Fruit fly (Drosophila melanogaster) whole organism, embryonic: ENCODE data around the gene Sf3b6.

ENCODE experiments used
- BtbVII ChIP-seq: fragments of 200-800 bp; sonication (Bioruptor generic); optimal IDR thresholded peaks from 3 replicates; lab custom pipeline; 2017; ENCODE audit warnings: missing biosample characterization, mild to moderate bottlenecking, missing genetic modification characterization
- CG10321 ChIP-seq: fragments of 200-800 bp; sonication (Bioruptor generic); IDR thresholded peaks from 2 replicates; pipeline ENCODE4 v1.3.6; 2022; ENCODE audit warnings: missing biosample characterization, missing genetic modification characterization
- CG10366 ChIP-seq: fragments of 200-800 bp; sonication (Bioruptor generic); IDR thresholded peaks from 2 replicates; pipeline ENCODE4 v1.3.6; 2022; ENCODE audit warnings: missing biosample characterization, missing genetic modification characterization
- CG10543 ChIP-seq: fragments of 200-800 bp; sonication (Bioruptor generic); optimal IDR thresholded peaks from 3 replicates; lab custom pipeline; 2017; ENCODE audit warnings: missing biosample characterization, mild to moderate bottlenecking, missing genetic modification characterization, moderate library complexity
- CG11093 ChIP-seq: fragments of 200-800 bp; sonication (Bioruptor generic); IDR thresholded peaks from 3 replicates; pipeline ENCODE4 v1.3.6; 2022; ENCODE audit warnings: missing biosample characterization, missing genetic modification characterization
- CG12744 ChIP-seq: fragments of 200-800 bp; sonication (Bioruptor generic); optimal IDR thresholded peaks from 2 replicates; lab custom pipeline; 2016; ENCODE audit warnings: missing biosample characterization, missing genetic modification characterization
- CG14050 ChIP-seq: fragments of 200-800 bp; sonication (Bioruptor generic); IDR thresholded peaks from 3 replicates; pipeline ENCODE4 v1.3.6; 2022; ENCODE audit warnings: missing biosample characterization, missing genetic modification characterization
- CG15269 ChIP-seq: fragments of 200-800 bp; sonication (Bioruptor generic); optimal IDR thresholded peaks from 2 replicates; lab custom pipeline; 2018; ENCODE audit warnings: missing biosample characterization, mild to moderate bottlenecking, missing genetic modification characterization, moderate library complexity
- CG1529 ChIP-seq: fragments of 200-800 bp; sonication (Bioruptor generic); optimal IDR thresholded peaks from 3 replicates; lab custom pipeline; 2018; ENCODE audit warnings: missing biosample characterization, missing genetic modification characterization
- CG15514 ChIP-seq: fragments of 200-800 bp; sonication (Bioruptor generic); optimal IDR thresholded peaks from 3 replicates; lab custom pipeline; 2017; ENCODE audit warnings: missing biosample characterization, missing genetic modification characterization, mild to moderate bottlenecking, moderate library complexity, missing genetic modification reagents
- CG15601 ChIP-seq: fragments of 200-800 bp; sonication (Bioruptor generic); optimal IDR thresholded peaks from 3 replicates; lab custom pipeline; 2019; ENCODE audit warnings: missing biosample characterization, mild to moderate bottlenecking, missing genetic modification characterization, moderate library complexity
- CG16779 ChIP-seq: fragments of 200-800 bp; sonication (Bioruptor generic); IDR thresholded peaks from 2 replicates; pipeline ENCODE4 v1.3.6; 2022; ENCODE audit warnings: missing biosample characterization, missing genetic modification characterization
- CG17359 ChIP-seq: fragments of 200-800 bp; sonication (Bioruptor generic); optimal IDR thresholded peaks from 3 replicates; lab custom pipeline; 2018; ENCODE audit warnings: missing biosample characterization, mild to moderate bottlenecking, missing genetic modification characterization, moderate library complexity
- CG17912 ChIP-seq: fragments of 200-800 bp; sonication (Bioruptor generic); optimal IDR thresholded peaks from 2 replicates; lab custom pipeline; 2018; ENCODE audit warnings: missing biosample characterization, mild to moderate bottlenecking, missing genetic modification characterization
- CG1792 ChIP-seq: fragments of 200-800 bp; sonication (Bioruptor generic); optimal IDR thresholded peaks from 2 replicates; lab custom pipeline; 2016; ENCODE audit warnings: missing biosample characterization, missing genetic modification characterization
- CG18011 ChIP-seq: fragments of 200-800 bp; sonication (Bioruptor generic); optimal IDR thresholded peaks from 2 replicates; lab custom pipeline; 2017; ENCODE audit warnings: missing biosample characterization, missing genetic modification characterization, mild to moderate bottlenecking, moderate library complexity, missing genotype
- CG18262 ChIP-seq: fragments of 200-800 bp; optimal IDR thresholded peaks from 3 replicates; lab custom pipeline; 2019; ENCODE audit warnings: missing biosample characterization, mild to moderate bottlenecking, missing genetic modification characterization, moderate library complexity
- CG3281 ChIP-seq: fragments of 200-800 bp; sonication (Bioruptor generic); optimal IDR thresholded peaks from 3 replicates; lab custom pipeline; 2017; ENCODE audit warnings: missing biosample characterization, mild to moderate bottlenecking, missing genetic modification characterization
- CG3726 ChIP-seq: fragments of 200-800 bp; sonication (Bioruptor generic); IDR thresholded peaks from 3 replicates; pipeline ENCODE4, ENCODE4 v1.3.6; 2022; ENCODE audit warnings: missing biosample characterization, missing genetic modification characterization
- CG4707 ChIP-seq: fragments of 200-800 bp; sonication (Bioruptor generic); optimal IDR thresholded peaks from 2 replicates; lab custom pipeline; 2018; ENCODE audit warnings: missing biosample characterization, mild to moderate bottlenecking, missing genetic modification characterization, moderate library complexity
- CG6791 ChIP-seq: fragments of 200-800 bp; sonication (Bioruptor generic); IDR thresholded peaks from 3 replicates; pipeline ENCODE4 v1.3.6; 2022; ENCODE audit warnings: missing biosample characterization, missing genetic modification characterization; ENCODE audit not compliant: partially characterized antibody
- CG6854 ChIP-seq: fragments of 200-800 bp; sonication (Bioruptor generic); optimal IDR thresholded peaks from 3 replicates; lab custom pipeline; 2017; ENCODE audit warnings: missing biosample characterization, mild to moderate bottlenecking, missing genetic modification characterization
- CG7372 ChIP-seq: fragments of 200-800 bp; sonication (Bioruptor generic); IDR thresholded peaks from 2 replicates; pipeline ENCODE4 v1.3.6; 2022; ENCODE audit warnings: missing biosample characterization, missing genetic modification characterization
- CG7556 ChIP-seq: fragments of 200-800 bp; sonication (Bioruptor generic); optimal IDR thresholded peaks from 2 replicates; lab custom pipeline; 2017; ENCODE audit warnings: missing biosample characterization, mild to moderate bottlenecking, missing genetic modification characterization
- Deaf1 ChIP-seq: fragments of 200-800 bp; optimal IDR thresholded peaks from 3 replicates; lab custom pipeline; 2019; ENCODE audit warnings: missing biosample characterization, mild to moderate bottlenecking, missing genetic modification characterization, moderate library complexity
- Dek ChIP-seq: fragments of 200-800 bp; sonication (Bioruptor generic); optimal IDR thresholded peaks from 3 replicates; lab custom pipeline; 2019; ENCODE audit warnings: missing biosample characterization, mild to moderate bottlenecking, missing genetic modification characterization, moderate library complexity
- Drgx ChIP-seq: fragments of 200-800 bp; sonication (Bioruptor generic); IDR thresholded peaks from 2 replicates; pipeline ENCODE4 v1.3.6; 2022; ENCODE audit warnings: missing biosample characterization, missing genetic modification characterization
- HHEX ChIP-seq: fragments of 200-800 bp; sonication (Bioruptor generic); optimal IDR thresholded peaks from 3 replicates; lab custom pipeline; 2017; ENCODE audit warnings: missing biosample characterization, mild to moderate bottlenecking, missing genetic modification characterization, missing genetic modification reagents
- HLHmδ ChIP-seq: fragments of 200-800 bp; sonication (Bioruptor generic); optimal IDR thresholded peaks from 2 replicates; lab custom pipeline; 2018; ENCODE audit warnings: missing biosample characterization, mild to moderate bottlenecking, missing genetic modification characterization, moderate library complexity
- HmgZ ChIP-seq: fragments of 200-800 bp; sonication (Bioruptor generic); optimal IDR thresholded peaks from 2 replicates; lab custom pipeline; 2018; ENCODE audit warnings: missing biosample characterization, mild to moderate bottlenecking, missing genetic modification characterization
- Lpt ChIP-seq: fragments of >200 bp; optimal IDR thresholded peaks from 2 replicates; lab custom pipeline; 2018; ENCODE audit warnings: missing biosample characterization, missing genetic modification characterization
- Med ChIP-seq: fragments of 200-800 bp; sonication (Bioruptor generic); peaks from one replicate; lab custom pipeline; 2016; ENCODE audit warnings: missing biosample characterization, missing genetic modification characterization, mild to moderate bottlenecking, inconsistent platforms, moderate library complexity
- Mes4 ChIP-seq: fragments of 200-800 bp; sonication (Bioruptor generic); optimal IDR thresholded peaks from 2 replicates; lab custom pipeline; 2016; ENCODE audit warnings: missing biosample characterization, missing genetic modification characterization
- Rx ChIP-seq: fragments of 200-800 bp; sonication (Bioruptor generic); IDR thresholded peaks from 2 replicates; pipeline ENCODE4 v1.3.6; 2022; ENCODE audit warnings: missing biosample characterization, missing genetic modification characterization
- Sry-δ ChIP-seq: fragments of 200-800 bp; sonication (Bioruptor generic); optimal IDR thresholded peaks from 2 replicates; lab custom pipeline; 2016; ENCODE audit warnings: missing biosample characterization, missing genetic modification characterization
- chm ChIP-seq: fragments of 200-800 bp; sonication (Bioruptor generic); IDR thresholded peaks from 2 replicates; pipeline ENCODE4 v1.3.6; 2022; ENCODE audit warnings: missing biosample characterization, missing genetic modification characterization
- crc ChIP-seq: fragments of 200-800 bp; sonication (Bioruptor generic); optimal IDR thresholded peaks from 2 replicates; lab custom pipeline; 2016; ENCODE audit warnings: missing biosample characterization, missing genetic modification characterization
- disco-r ChIP-seq: fragments of 200-800 bp; sonication (Bioruptor generic); optimal IDR thresholded peaks from 2 replicates; lab custom pipeline; 2016; ENCODE audit warnings: missing biosample characterization, missing genetic modification characterization
- fd96Cb ChIP-seq: fragments of 200-800 bp; sonication (Bioruptor generic); optimal IDR thresholded peaks from 2 replicates; lab custom pipeline; 2018; ENCODE audit warnings: missing biosample characterization, mild to moderate bottlenecking, missing genetic modification characterization, moderate library complexity
- fu2 ChIP-seq: fragments of 200-800 bp; sonication (Bioruptor generic); optimal IDR thresholded peaks from 2 replicates; lab custom pipeline; 2016; ENCODE audit warnings: missing biosample characterization, missing genetic modification characterization
- lbe ChIP-seq: fragments of 200-800 bp; sonication (Bioruptor generic); optimal IDR thresholded peaks from 2 replicates; lab custom pipeline; 2016; ENCODE audit warnings: missing biosample characterization, mild to moderate bottlenecking, missing genetic modification characterization
- lov ChIP-seq, 2 experiments: fragments of 200-800 bp in 1 of 2; fragments of >200 bp in 1 of 2; sonication (Bioruptor generic) in 1 of 2; IDR thresholded peaks in 1 of 2; optimal IDR thresholded peaks in 1 of 2; 2 replicates in 1 of 2; 3 replicates in 1 of 2; pipeline versions ENCODE4 v1.3.6 to Lab custom; 2017 to 2022; ENCODE audit warnings: missing biosample characterization in 1 of 2, missing genetic modification characterization in 1 of 2
- pb ChIP-seq: fragments of 200-800 bp; sonication (Bioruptor generic); optimal IDR thresholded peaks from 3 replicates; lab custom pipeline; 2016; ENCODE audit warnings: missing biosample characterization, missing genetic modification characterization
- pita ChIP-seq: fragments of 200-800 bp; sonication (Bioruptor generic); optimal IDR thresholded peaks from 2 replicates; lab custom pipeline; 2017; ENCODE audit warnings: missing biosample characterization, mild to moderate bottlenecking, missing genetic modification characterization
- sens ChIP-seq: fragments of 200-800 bp; sonication (Bioruptor generic); peaks from one replicate; lab custom pipeline; 2016; ENCODE audit warnings: missing biosample characterization, missing genetic modification characterization
- sima ChIP-seq: fragments of 200-800 bp; sonication (Bioruptor generic); optimal IDR thresholded peaks from 2 replicates; lab custom pipeline; 2016; ENCODE audit warnings: missing biosample characterization, missing genetic modification characterization
- sob ChIP-seq: fragments of 200-800 bp; sonication (Bioruptor generic); IDR thresholded peaks from 2 replicates; pipeline ENCODE4 v1.3.6; 2022; ENCODE audit warnings: missing biosample characterization, missing genetic modification characterization
- sug ChIP-seq: fragments of 200-800 bp; optimal IDR thresholded peaks from 2 replicates; lab custom pipeline; 2019; ENCODE audit warnings: missing biosample characterization, mild to moderate bottlenecking, missing genetic modification characterization, moderate library complexity
- twi ChIP-seq: fragments of 200-800 bp; optimal IDR thresholded peaks from 2 replicates; lab custom pipeline; 2019; ENCODE audit warnings: missing biosample characterization, mild to moderate bottlenecking, missing genetic modification characterization, moderate library complexity
- unpg ChIP-seq: fragments of 200-800 bp; sonication (Bioruptor generic); optimal IDR thresholded peaks from 3 replicates; lab custom pipeline; 2018; ENCODE audit warnings: missing biosample characterization, mild to moderate bottlenecking, missing genetic modification characterization, moderate library complexity

Gene Sf3b6

DNA sequence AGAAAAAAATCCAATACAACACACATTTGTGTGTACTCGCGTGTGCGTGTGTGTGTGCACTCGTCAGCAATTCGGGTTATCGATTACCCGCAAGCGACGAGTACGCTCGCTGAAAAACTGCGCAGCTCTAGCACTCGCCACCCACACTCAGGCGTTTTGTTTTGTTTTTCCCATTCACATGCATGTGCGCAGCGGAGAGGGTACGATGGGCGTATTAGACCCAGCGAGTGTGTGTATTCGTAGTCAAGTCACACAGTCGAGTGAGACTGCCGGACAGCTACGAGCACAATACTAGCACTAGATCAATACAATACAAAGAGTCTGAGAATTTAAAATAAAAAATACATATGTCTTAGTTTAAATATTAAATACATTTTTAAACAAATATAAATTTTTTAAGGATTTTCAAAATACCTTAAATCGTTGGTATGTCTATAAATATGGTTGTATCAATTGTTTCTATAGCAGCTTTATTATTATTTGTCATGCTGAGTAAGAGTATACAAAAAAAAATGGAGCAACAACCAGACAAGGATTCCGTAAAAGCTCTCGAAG lies 8.0 kb downstream of the Sf3b6 start, which contains the start of the genes D19B and CG43293 (continued):
- TF ChIP-seq CG14050 (GFP tag; lab: Robert Waterston, UW), result peak; percentile 82
- TF ChIP-seq HHEX (GFP tag; lab: Kevin White, UChicago), result peak; percentile 84
- TF ChIP-seq CG7372 (GFP tag; lab: Robert Waterston, UW), result peak; percentile 73
- peak; percentile 80 for TF ChIP-seq sug (tag; lab: Kevin White, UChicago)
- TF ChIP-seq Lpt (GFP tag; lab: Kevin White, UChicago), result no peak
- peak; percentile 23 for TF ChIP-seq sima (GFP tag; lab: Kevin White, UChicago)
- TF ChIP-seq sob (GFP tag; lab: Robert Waterston, UW), result peak; percentile 87
- peak; percentile 65 for TF ChIP-seq CG10321 (GFP tag; lab: Robert Waterston, UW)
- peak; percentile 56 for TF ChIP-seq Mes4 (GFP tag; lab: Kevin White, UChicago)
- peak; percentile 79 for TF ChIP-seq CG1792 (GFP tag; lab: Kevin White, UChicago)
- peak; percentile 78 for TF ChIP-seq CG12744 (GFP tag; lab: Kevin White, UChicago)
- TF ChIP-seq CG17912 (GFP tag; lab: Kevin White, UChicago), result peak; percentile 47
- peak; percentile 92 for TF ChIP-seq Drgx (GFP tag; lab: Robert Waterston, UW)
- peak; percentile 89 for TF ChIP-seq CG15269
- TF ChIP-seq CG11093 (GFP tag; lab: Robert Waterston, UW), result peak; percentile 82; the same call in 2 of the 3 replicates
- TF ChIP-seq lov (optimal IDR thresholded peaks at IDR 0.05; lab: Kevin White, UChicago), result no peak
- TF ChIP-seq lov (GFP tag; IDR thresholded peaks at IDR 0.05; lab: Robert Waterston, UW), result peak; percentile 71; the same call in 2 of the 3 replicates
- peak; percentile 73 for TF ChIP-seq CG15601
- peak; percentile 90 for TF ChIP-seq Dek (tag; lab: Kevin White, UChicago)
- TF ChIP-seq CG1529 (GFP tag; lab: Kevin White, UChicago), result peak; percentile 72
- TF ChIP-seq pb, result peak; percentile 80
- peak; percentile 82 for TF ChIP-seq CG18011 (GFP tag; lab: Kevin White, UChicago)
- peak; percentile 92 for TF ChIP-seq CG17359 (tag; lab: Kevin White, UChicago)
- peak; percentile 85 for TF ChIP-seq CG3281 (GFP tag; lab: Kevin White, UChicago)
- TF ChIP-seq fu2 (GFP tag; lab: Kevin White, UChicago), result peak; percentile 77
- peak; percentile 85 for TF ChIP-seq CG15514 (GFP tag; lab: Kevin White, UChicago)
- TF ChIP-seq fd96Cb (tag; lab: Kevin White, UChicago), result peak; percentile 83
- peak; percentile 78 for TF ChIP-seq lbe (GFP tag; lab: Kevin White, UChicago)
- peak; percentile 81 for TF ChIP-seq BtbVII (GFP tag; lab: Kevin White, UChicago)
- TF ChIP-seq HLHmδ, result peak; percentile 81
- peak; percentile 59; the same call in 2 of the 3 replicates for TF ChIP-seq CG6791
- peak; percentile 91 for TF ChIP-seq CG4707
- peak; percentile 81 for TF ChIP-seq crc (GFP tag; lab: Kevin White, UChicago)
- peak; percentile 87 for TF ChIP-seq CG3726 (GFP tag; lab: Robert Waterston, UW)
- peak; percentile 57 for TF ChIP-seq disco-r (GFP tag; lab: Kevin White, UChicago)
- TF ChIP-seq chm (GFP tag; lab: Robert Waterston, UW), result peak; percentile 97
- TF ChIP-seq CG7556 (GFP tag; lab: Kevin White, UChicago), result peak; percentile 81
- TF ChIP-seq CG6854 (GFP tag; lab: Kevin White, UChicago), result peak; percentile 64
- peak; percentile 93 for TF ChIP-seq CG10366
- peak; percentile 85 for TF ChIP-seq CG18262 (tag; lab: Kevin White, UChicago)
- TF ChIP-seq Rx (GFP tag; lab: Robert Waterston, UW), result peak; percentile 84
- peak; percentile 70 for TF ChIP-seq twi
- no peak for TF ChIP-seq pita
- peak; percentile 89 for TF ChIP-seq CG16779 (GFP tag; lab: Robert Waterston, UW)
- TF ChIP-seq Med (GFP tag; lab: Kevin White, UChicago), result peak; percentile 99
- peak; percentile 78 for TF ChIP-seq CG10543
- peak; percentile 62 for TF ChIP-seq Deaf1 (tag; lab: Kevin White, UChicago)
- TF ChIP-seq HmgZ (tag; lab: Kevin White, UChicago), result peak; percentile 92
- peak; percentile 97 for TF ChIP-seq sens (GFP tag; lab: Kevin White, UChicago)
- TF ChIP-seq Sry-δ (GFP tag; lab: Kevin White, UChicago), result peak; percentile 90
- TF ChIP-seq unpg (GFP tag; lab: Kevin White, UChicago), result peak; percentile 88
